Fruit fly (Drosophila melanogaster): ENCODE results near the gene CG7208.

CG7208 gene

DNA sequence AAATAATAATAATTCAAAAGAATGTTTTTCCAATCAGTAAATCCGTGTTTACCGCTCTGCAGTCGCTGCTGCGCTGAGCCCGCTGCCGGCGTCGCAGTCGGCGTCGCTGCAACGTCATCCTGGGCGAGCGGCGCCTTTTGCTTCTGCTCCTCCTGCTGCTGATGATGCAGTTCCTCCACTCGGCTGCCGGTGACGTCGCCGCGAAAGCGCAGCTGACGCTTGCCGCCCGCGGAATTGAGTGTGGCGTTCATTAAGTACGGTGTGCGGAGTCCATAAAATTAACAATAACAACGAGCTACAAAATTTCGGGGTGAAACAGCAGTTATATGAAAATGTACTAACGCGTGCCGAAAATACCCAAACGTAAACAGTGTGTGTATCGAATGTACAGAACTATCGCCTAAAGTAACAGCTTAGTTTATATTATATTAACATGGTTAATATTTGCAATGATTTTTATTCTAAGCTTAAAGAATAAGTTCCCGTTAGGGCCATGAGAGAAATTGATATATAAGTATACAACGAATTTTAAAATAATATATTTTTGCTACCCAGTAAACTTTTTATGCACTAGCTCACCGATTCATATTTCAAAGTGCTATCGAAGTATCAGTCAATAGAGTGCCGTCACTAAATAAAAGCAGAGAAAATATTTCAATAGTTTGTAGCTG lies 21.3 kb downstream of the CG7208 start, which contains the start of the genes CG7218 and Cbp20 (continued):
- TF ChIP-seq CG6175 (GFP tag; IDR thresholded peaks at IDR 0.05) (peak; percentile 69; the same call in 1 of the 3 replicates), dpn (GFP tag; optimal IDR thresholded peaks at IDR 0.05) (peak; percentile 63 to 82), Med (GFP tag) (peak; percentile 95), CG31365 (tag; optimal IDR thresholded peaks at IDR 0.05) (no peak), tup (GFP tag; optimal IDR thresholded peaks at IDR 0.05) (peak; percentile 43), Oaz (GFP tag; IDR thresholded peaks at IDR 0.05) (no peak), CG4820 (GFP tag; optimal IDR thresholded peaks at IDR 0.05) (peak; percentile 57), CG2129 (GFP tag; IDR thresholded peaks at IDR 0.05; ENCODE audit: partially characterized antibody) (peak; percentile 78), fu2 (GFP tag; optimal IDR thresholded peaks at IDR 0.05) (peak; percentile 32), CG12942 (GFP tag; optimal IDR thresholded peaks at IDR 0.05) (peak; percentile 57), eve (GFP tag; optimal IDR thresholded peaks at IDR 0.05) (no peak), CG7786 (GFP tag; optimal IDR thresholded peaks at IDR 0.05) (peak; percentile 48), CG33213 (GFP tag; optimal IDR thresholded peaks at IDR 0.05) (no peak), Blimp-1 (GFP tag; optimal IDR thresholded peaks at IDR 0.05) (peak; percentile 54), CG17385 (GFP tag; optimal IDR thresholded peaks at IDR 0.05) (peak; percentile 60), Lim3 (GFP tag; IDR thresholded peaks at IDR 0.05) (no peak), CG15514 (GFP tag; optimal IDR thresholded peaks at IDR 0.05) (peak; percentile 81), CG1832 (GFP tag; optimal IDR thresholded peaks at IDR 0.05) (no peak), fd3F (GFP tag; optimal IDR thresholded peaks at IDR 0.05) (peak; percentile 74), CG13894 (tag; optimal IDR thresholded peaks at IDR 0.05) (peak; percentile 69), Scr (GFP tag; IDR thresholded peaks at IDR 0.05; ENCODE audit: partially characterized antibody) (peak; percentile 91), CG17361 (GFP tag; IDR thresholded peaks at IDR 0.05) (peak; percentile 80), zen (tag; optimal IDR thresholded peaks at IDR 0.05) (peak; percentile 16), ftz-f1 (GFP tag; optimal IDR thresholded peaks at IDR 0.05) (no peak), Dfd (GFP tag; optimal IDR thresholded peaks at IDR 0.05) (no peak), Lhr (GFP tag; optimal IDR thresholded peaks at IDR 0.05) (no peak), Atf-2 (GFP tag; optimal IDR thresholded peaks at IDR 0.05) (peak; percentile 8), CHES-1-like (GFP tag; optimal IDR thresholded peaks at IDR 0.05) (peak; percentile 72), twi (tag; optimal IDR thresholded peaks at IDR 0.05) (peak; percentile 57), cato (GFP tag; optimal IDR thresholded peaks at IDR 0.05; ENCODE audit: borderline replicate concordance) (peak; percentile 35), vvl (GFP tag; IDR thresholded peaks at IDR 0.05) (peak; percentile 82), nmo (GFP tag; optimal IDR thresholded peaks at IDR 0.05) (peak; percentile 73), CG2120 (GFP tag; optimal IDR thresholded peaks at IDR 0.05) (peak; percentile 90), CG10321 (GFP tag; IDR thresholded peaks at IDR 0.05) (0 out of 2 replicates have a peak, but pooled peaks have one; percentile 33), prd (optimal IDR thresholded peaks at IDR 0.05) (no peak), prd (GFP tag; IDR thresholded peaks at IDR 0.05) (peak; percentile 75), CG12071 (GFP tag; optimal IDR thresholded peaks at IDR 0.05) (no peak), sob (GFP tag; IDR thresholded peaks at IDR 0.05) (peak; percentile 76), ssp (GFP tag; IDR thresholded peaks at IDR 0.05) (peak; percentile 34; the same call in 1 of the 2 replicates), seq (GFP tag; IDR thresholded peaks at IDR 0.05) (no peak), p53 (GFP tag; optimal IDR thresholded peaks at IDR 0.05) (no peak), CG10431 (GFP tag; optimal IDR thresholded peaks at IDR 0.05) (no peak), CG8388 (GFP tag; optimal IDR thresholded peaks at IDR 0.05) (peak; percentile 43), nerfin-1 (tag; optimal IDR thresholded peaks at IDR 0.05) (peak; percentile 50), CG1792 (GFP tag; optimal IDR thresholded peaks at IDR 0.05) (no peak), dmrt99B (tag; optimal IDR thresholded peaks at IDR 0.05) (peak; percentile 52), CG2678 (tag; optimal IDR thresholded peaks at IDR 0.05) (peak; percentile 78), danr (GFP tag; IDR thresholded peaks at IDR 0.05) (0 out of 2 replicates have a peak, but pooled peaks have one; percentile 25), kay (GFP tag; optimal IDR thresholded peaks at IDR 0.05) (peak; percentile 44)
